Worm (Caenorhabditis elegans): ENCODE measurements around the gene C34H4.1.

Gene C34H4.1

DNA sequence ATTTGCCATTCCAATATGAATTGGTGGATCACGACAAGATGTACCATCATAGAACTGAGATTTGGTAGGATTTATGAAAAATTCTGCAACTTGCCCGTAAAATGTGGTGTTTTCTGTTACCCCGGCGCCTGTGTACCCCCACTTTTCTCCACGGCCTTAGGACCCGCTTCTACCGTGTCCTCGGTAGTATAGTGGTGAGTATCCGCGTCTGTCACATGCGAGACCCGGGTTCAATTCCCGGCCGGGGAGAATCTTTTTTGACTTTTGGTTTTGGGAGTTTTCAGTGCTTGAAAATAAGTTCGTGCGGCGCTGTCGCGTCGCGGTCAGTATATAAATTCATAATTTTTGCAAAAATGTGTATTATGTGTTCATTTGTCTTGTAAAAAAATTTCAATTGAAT, 41.0 kb upstream of the C34H4.1 start (continued):
- TF ChIP-seq mcd-1 (GFP tag; IDR thresholded peaks at IDR 0.05) = peak; percentile 37; the same call in 1 of the 2 replicates

DNA sequence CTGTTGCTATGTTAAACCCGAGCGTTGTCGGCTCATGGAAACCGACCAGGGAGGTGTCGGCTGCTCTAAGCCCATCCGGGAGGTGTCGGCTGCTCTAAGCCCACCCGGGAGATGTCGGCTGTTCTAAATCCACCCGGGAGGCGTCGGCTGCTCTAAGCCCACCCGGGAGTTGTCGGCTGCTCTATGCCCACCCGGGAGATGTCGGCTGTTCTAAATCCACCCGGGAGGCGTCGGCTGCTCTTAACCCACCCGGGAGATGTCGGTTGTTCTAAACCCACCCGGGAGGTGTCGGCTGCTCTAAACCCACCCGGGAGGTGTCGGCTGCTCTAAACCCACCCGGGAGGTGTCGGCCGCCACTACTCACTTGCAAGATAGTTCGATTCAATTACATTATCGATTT, 39.5 kb upstream of the C34H4.1 start:
- no peak for TF ChIP-seq nhr-80 (tag; optimal IDR thresholded peaks at IDR 0.05)
- no peak for TF ChIP-seq F57A8.1 (GFP tag; optimal IDR thresholded peaks at IDR 0.05)
- no peak for TF ChIP-seq snpc-4 (GFP tag; optimal IDR thresholded peaks at IDR 0.05)
- peak in 1 of 4 experiments; percentile 51 for TF ChIP-seq snpc-4 (tag; optimal IDR thresholded peaks at IDR 0.05)
- 0 out of 2 replicates have a peak, but pooled peaks have one; percentile 28 for TF ChIP-seq lin-26 (GFP tag; IDR thresholded peaks at IDR 0.05)
- TF ChIP-seq let-607 (tag; optimal IDR thresholded peaks at IDR 0.05) = no peak
- TF ChIP-seq unc-130 (GFP tag; optimal IDR thresholded peaks at IDR 0.05) = no peak
- no peak for TF ChIP-seq C06A6.2 (GFP tag; conservative IDR thresholded peaks at IDR 0.05)
- TF ChIP-seq egrh-3 (GFP tag; IDR thresholded peaks at IDR 0.05) = peak; percentile 90
- TF ChIP-seq zfh-2 (GFP tag; conservative IDR thresholded peaks at IDR 0.05) = peak; percentile 91

DNA sequence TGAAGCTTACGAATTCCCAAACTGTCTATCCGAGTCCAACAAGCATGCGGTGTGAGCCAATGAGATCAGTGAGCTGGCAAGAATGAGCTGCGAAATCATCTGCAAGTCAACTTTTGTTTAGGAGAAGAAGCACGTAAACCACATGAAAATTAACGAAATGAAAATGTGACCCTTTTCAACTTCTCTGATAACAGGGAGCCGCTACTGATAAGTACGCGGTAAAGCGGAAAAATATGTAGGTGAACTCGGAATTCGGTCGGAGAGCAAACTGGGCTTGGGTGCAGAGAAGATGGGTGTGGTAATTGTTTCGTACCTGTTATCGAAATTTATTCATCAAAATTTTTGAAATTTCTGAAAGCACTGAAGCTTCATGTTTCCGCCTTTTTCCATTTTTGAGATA, 38.9 kb upstream of the C34H4.1 start, which contains the start of gene clec-172:
TSS of gene clec-172 (minus strand) at position 101 of the 400 bp plus-strand sequence.
- TF ChIP-seq F57A8.1 (GFP tag; optimal IDR thresholded peaks at IDR 0.05) (no peak), nhr-80 (tag; optimal IDR thresholded peaks at IDR 0.05) (peak; percentile 1)

DNA sequence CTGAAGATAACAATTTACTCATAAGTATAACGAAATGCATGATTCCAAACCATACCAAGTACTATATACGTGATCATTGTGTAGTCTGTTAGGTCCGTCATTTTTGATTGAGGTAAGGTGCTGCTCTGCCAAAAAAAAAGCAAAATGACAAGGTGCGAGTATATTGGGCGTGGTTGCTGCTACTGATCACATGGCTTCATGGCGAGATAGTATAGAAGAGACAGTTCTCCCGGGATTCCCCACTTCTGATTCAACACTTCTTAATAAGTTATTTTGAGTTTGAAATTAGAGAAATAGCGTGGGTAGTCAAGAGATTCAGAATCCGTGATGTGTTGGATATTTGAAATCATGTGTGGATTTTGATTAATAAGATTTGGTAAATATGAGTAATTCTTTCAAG, 34.2 kb upstream of the C34H4.1 start, which contains the start of gene K03H6.4:
TSS of gene K03H6.4 (minus strand) at position 101 of the 400 bp plus-strand sequence.
- TF ChIP-seq B0261.1 (tag; optimal IDR thresholded peaks at IDR 0.05) (no peak), snpc-1.3 (tag; optimal IDR thresholded peaks at IDR 0.05; ENCODE audit: insufficient read depth) (no peak), C06A6.2 (GFP tag; conservative IDR thresholded peaks at IDR 0.05) (no peak), pha-4 (tag; optimal IDR thresholded peaks at IDR 0.05) (no peak), Y56A3A.18 (GFP tag; IDR thresholded peaks at IDR 0.05) (no peak), attf-6 (GFP tag; IDR thresholded peaks at IDR 0.05) (no peak), ztf-3 (GFP tag; optimal IDR thresholded peaks at IDR 0.05) (no peak), snpc-1.1 (tag; optimal IDR thresholded peaks at IDR 0.05; ENCODE audit: insufficient read depth) (no peak), chd-7 (tag; optimal IDR thresholded peaks at IDR 0.05) (no peak), dpff-1 (tag; optimal IDR thresholded peaks at IDR 0.05) (no peak), F49E8.2 (tag; optimal IDR thresholded peaks at IDR 0.05; ENCODE audit: insufficient read depth) (no peak), xnd-1 (tag; optimal IDR thresholded peaks at IDR 0.05) (no peak), ztf-28 (GFP tag; IDR thresholded peaks at IDR 0.05) (no peak)

DNA sequence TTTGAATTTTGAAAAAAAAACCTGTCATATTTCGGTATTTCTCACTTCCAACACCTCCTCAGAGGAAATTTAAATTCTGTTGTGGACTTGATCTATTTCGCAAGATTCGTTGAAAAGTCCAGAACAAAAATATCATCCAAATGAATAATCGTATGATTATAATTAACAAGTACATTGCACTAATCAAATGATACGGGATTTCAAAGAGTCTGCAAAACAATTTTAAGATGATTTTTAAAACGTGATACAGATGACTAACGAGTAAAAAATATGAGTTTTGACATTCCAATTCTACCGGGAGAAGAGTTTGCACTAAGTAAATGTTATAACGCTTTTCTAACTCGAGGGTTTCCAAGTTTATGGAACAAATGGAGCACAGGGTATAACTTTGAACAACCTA, 33.0 kb upstream of the C34H4.1 start:
- TF ChIP-seq ama-1 (optimal IDR thresholded peaks at IDR 0.05) (no peak), ama-1 (GFP tag; optimal IDR thresholded peaks at IDR 0.05) (no peak), C17E4.6 (GFP tag; IDR thresholded peaks at IDR 0.05) (no peak), F52B5.7 (tag; optimal IDR thresholded peaks at IDR 0.05) (no peak), nfya-2 (GFP tag; IDR thresholded peaks at IDR 0.05) (no peak), K11D2.4 (GFP tag; IDR thresholded peaks at IDR 0.05) (no peak), tbp1 (GFP tag; optimal IDR thresholded peaks at IDR 0.05) (no peak)

DNA sequence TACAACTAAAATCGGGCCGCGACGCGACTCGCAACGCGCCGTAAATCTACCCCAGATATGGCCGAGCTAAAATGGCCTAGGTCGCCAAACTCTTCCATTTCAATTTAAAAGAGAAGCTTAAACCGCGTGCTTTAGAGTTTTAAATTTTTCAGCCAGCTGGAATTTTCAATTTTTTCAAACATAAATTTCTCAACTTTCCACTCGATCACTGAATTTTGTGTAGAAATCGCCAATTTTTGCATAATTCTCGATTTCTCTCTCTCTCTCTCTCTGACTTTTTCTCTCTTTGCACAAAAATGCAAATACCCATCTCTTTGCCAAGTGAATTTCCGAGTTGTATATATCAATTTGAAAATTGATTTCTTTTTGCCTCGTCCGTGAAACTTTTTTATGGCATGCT, 32.0 kb upstream of the C34H4.1 start, which contains the start of gene K03H6.1:
TSS of gene K03H6.1 (plus strand) at position 301 of the 400 bp plus-strand sequence.
- TF ChIP-seq nhr-179 (tag; optimal IDR thresholded peaks at IDR 0.05) = no peak
- no peak for TF ChIP-seq tlf-1 (GFP tag; optimal IDR thresholded peaks at IDR 0.05)
- TF ChIP-seq mes-4 (tag; optimal IDR thresholded peaks at IDR 0.05) = no peak
- TF ChIP-seq dox-1 (GFP tag; IDR thresholded peaks at IDR 0.05) = no peak

All from whole organism, young adult.